Fruit fly (Drosophila melanogaster): ENCODE results near the gene CG31523.
A peak's percentile ranks its signal among the peaks of the same experiment; 100 is the strongest.

Gene CG31523

DNA sequence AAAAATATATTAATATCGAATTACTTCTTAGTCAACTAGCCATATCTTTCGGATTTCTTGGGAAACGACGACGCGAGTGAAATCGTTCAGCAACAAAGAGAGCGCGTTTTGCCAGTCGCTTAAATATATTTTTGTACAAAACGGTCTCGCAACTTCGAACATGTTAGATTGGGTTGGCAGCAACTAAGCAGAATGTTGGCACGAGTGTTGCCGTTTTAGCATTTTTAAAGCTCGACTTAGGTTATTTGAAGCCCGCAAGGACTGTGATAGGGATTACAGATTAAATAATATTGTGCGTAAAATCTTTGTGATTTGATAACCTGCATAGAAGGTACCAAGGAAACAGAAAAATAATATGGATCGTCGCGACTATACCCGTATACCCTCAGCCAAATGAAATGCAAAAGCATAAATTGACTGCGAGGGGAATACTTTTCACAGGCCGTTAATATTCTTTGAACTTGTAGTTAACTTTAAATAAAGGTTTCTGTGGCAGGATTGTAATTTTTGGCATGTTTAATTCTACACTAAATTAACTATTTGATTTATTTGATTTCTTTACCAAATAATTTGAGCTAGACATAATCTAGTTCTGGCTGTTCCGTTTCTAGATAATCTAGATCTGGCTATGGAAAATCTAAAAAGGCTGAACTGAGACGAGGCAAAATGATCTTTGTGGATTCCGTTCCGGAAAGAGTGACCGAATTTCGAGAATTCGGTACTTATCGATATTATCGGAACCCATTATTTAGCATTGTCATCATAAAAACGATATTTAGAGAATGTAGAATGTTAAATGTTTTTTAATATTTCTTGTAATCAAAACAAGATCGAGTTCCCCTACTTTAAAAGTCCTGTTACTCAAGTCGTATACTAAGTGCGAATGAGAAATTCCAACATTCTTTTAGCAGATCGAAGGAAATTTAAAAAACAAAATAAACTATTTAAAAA is at the start of gene CG31523 (continued):
- TF ChIP-seq zen (tag; optimal IDR thresholded peaks at IDR 0.05) (no peak), CG11093 (GFP tag; IDR thresholded peaks at IDR 0.05) (no peak), tx (GFP tag; optimal IDR thresholded peaks at IDR 0.05) (no peak), oc (tag; optimal IDR thresholded peaks at IDR 0.05) (no peak), CG43689 (GFP tag; IDR thresholded peaks at IDR 0.05) (no peak), al (GFP tag; IDR thresholded peaks at IDR 0.05) (no peak), Hand (GFP tag; optimal IDR thresholded peaks at IDR 0.05) (no peak), pan (optimal IDR thresholded peaks at IDR 0.05) (no peak), pan (GFP tag; optimal IDR thresholded peaks at IDR 0.05 in 1 of 2, IDR thresholded peaks at IDR 0.05 in 1 of 2) (no peak), CG16815 (GFP tag; optimal IDR thresholded peaks at IDR 0.05) (no peak), CG10366 (GFP tag; IDR thresholded peaks at IDR 0.05) (no peak), Nf-YA (GFP tag; IDR thresholded peaks at IDR 0.05) (no peak), Spps (tag; optimal IDR thresholded peaks at IDR 0.05) (no peak), CG2120 (GFP tag; optimal IDR thresholded peaks at IDR 0.05) (no peak), eyg (GFP tag; optimal IDR thresholded peaks at IDR 0.05) (no peak), tll (GFP tag; optimal IDR thresholded peaks at IDR 0.05) (peak; percentile 32 to 90), dimm (GFP tag; IDR thresholded peaks at IDR 0.05) (no peak), Doc3 (GFP tag; IDR thresholded peaks at IDR 0.05; ENCODE audit: partially characterized antibody) (peak; percentile 58), lbe (GFP tag; optimal IDR thresholded peaks at IDR 0.05) (no peak), Xbp1 (GFP tag; optimal IDR thresholded peaks at IDR 0.05) (no peak), cas (GFP tag; IDR thresholded peaks at IDR 0.05) (no peak), CG34376 (GFP tag; optimal IDR thresholded peaks at IDR 0.05) (no peak), Dp (GFP tag; optimal IDR thresholded peaks at IDR 0.05) (peak; percentile 23), CG1647 (GFP tag; optimal IDR thresholded peaks at IDR 0.05) (no peak), odd (GFP tag; optimal IDR thresholded peaks at IDR 0.05) (no peak), zfh1 (GFP tag; IDR thresholded peaks at IDR 0.05) (no peak), Fer2 (tag; optimal IDR thresholded peaks at IDR 0.05) (no peak), CG12155 (GFP tag; optimal IDR thresholded peaks at IDR 0.05) (no peak), kah (GFP tag; optimal IDR thresholded peaks at IDR 0.05) (no peak), MBD-R2 (GFP tag; IDR thresholded peaks at IDR 0.05) (peak; percentile 24; the same call in 1 of the 2 replicates), Fer3 (tag; optimal IDR thresholded peaks at IDR 0.05) (no peak), peb (GFP tag; IDR thresholded peaks at IDR 0.05) (no peak), CG6654 (GFP tag; optimal IDR thresholded peaks at IDR 0.05) (no peak), Hr51 (GFP tag; optimal IDR thresholded peaks at IDR 0.05) (no peak), CG1603 (tag; optimal IDR thresholded peaks at IDR 0.05) (peak; percentile 49), lov (optimal IDR thresholded peaks at IDR 0.05) (no peak), lov (GFP tag; IDR thresholded peaks at IDR 0.05) (no peak), CG11723 (GFP tag; optimal IDR thresholded peaks at IDR 0.05) (no peak), CG30431 (GFP tag; optimal IDR thresholded peaks at IDR 0.05) (no peak), fd102C (GFP tag; optimal IDR thresholded peaks at IDR 0.05) (no peak), sens (GFP tag) (peak; percentile 49), fd3F (GFP tag; optimal IDR thresholded peaks at IDR 0.05) (no peak), CG17359 (tag; optimal IDR thresholded peaks at IDR 0.05) (no peak), Ets65A (GFP tag) (peak; percentile 81), Vsx1 (GFP tag; optimal IDR thresholded peaks at IDR 0.05) (no peak), zfh2 (GFP tag; optimal IDR thresholded peaks at IDR 0.05) (no peak), CG10959 (GFP tag; IDR thresholded peaks at IDR 0.05) (no peak), Tbp (GFP tag; optimal IDR thresholded peaks at IDR 0.05) (peak; percentile 99), CG18476 (GFP tag; optimal IDR thresholded peaks at IDR 0.05) (no peak), Blimp-1 (GFP tag; optimal IDR thresholded peaks at IDR 0.05) (no peak)
